Fruit fly (Drosophila melanogaster) whole organism, embryonic: Measurements from ENCODE around the gene Tango5.

Experiments
- Adf1 ChIP-seq: fragments of 200-800 bp; sonication (Bioruptor generic); IDR thresholded peaks from 2 replicates; pipeline ENCODE4 v1.3.6; 2022; ENCODE audit warnings: missing biosample characterization, missing genetic modification characterization
- Awh ChIP-seq: fragments of 200-800 bp; sonication (Bioruptor generic); IDR thresholded peaks from 2 replicates; pipeline ENCODE4, ENCODE4 v1.3.6; 2022; ENCODE audit warnings: missing biosample characterization, missing genetic modification characterization
- B-H1 ChIP-seq: fragments of 200-800 bp; sonication (Bioruptor generic); IDR thresholded peaks from 3 replicates; pipeline ENCODE4 v1.3.6; 2022; ENCODE audit warnings: missing biosample characterization, missing genetic modification characterization
- CG10147 ChIP-seq: fragments of 200-800 bp; sonication (Bioruptor generic); optimal IDR thresholded peaks from 2 replicates; lab custom pipeline; 2019; ENCODE audit warnings: missing biosample characterization, mild to moderate bottlenecking, missing genetic modification characterization, moderate library complexity
- CG11085 ChIP-seq: fragments of 200-800 bp; sonication (Bioruptor generic); IDR thresholded peaks from 2 replicates; pipeline ENCODE4 v1.3.6; 2022; ENCODE audit warnings: missing biosample characterization, missing genetic modification characterization
- CG11093 ChIP-seq: fragments of 200-800 bp; sonication (Bioruptor generic); IDR thresholded peaks from 3 replicates; pipeline ENCODE4 v1.3.6; 2022; ENCODE audit warnings: missing biosample characterization, missing genetic modification characterization
- CG11504 ChIP-seq: fragments of 200-800 bp; sonication (Bioruptor generic); optimal IDR thresholded peaks from 3 replicates; lab custom pipeline; 2019; ENCODE audit warnings: missing biosample characterization, mild to moderate bottlenecking, missing genetic modification characterization, moderate library complexity
- CG13287 ChIP-seq: fragments of 200-800 bp; sonication (Bioruptor generic); IDR thresholded peaks from 2 replicates; pipeline ENCODE4 v1.3.6; 2022; ENCODE audit warnings: missing biosample characterization, missing genetic modification characterization; ENCODE audit not compliant: partially characterized antibody
- CG13775 ChIP-seq: fragments of 200-800 bp; sonication (Bioruptor generic); optimal IDR thresholded peaks from 3 replicates; lab custom pipeline; 2017; ENCODE audit warnings: missing biosample characterization, mild to moderate bottlenecking, missing genetic modification characterization
- CG14014 ChIP-seq: fragments of 200-800 bp; sonication (Bioruptor generic); IDR thresholded peaks from 2 replicates; pipeline ENCODE4 v1.3.6; 2022; ENCODE audit warnings: missing biosample characterization, missing genetic modification characterization
- CG1603 ChIP-seq: fragments of 200-800 bp; sonication (Bioruptor generic); optimal IDR thresholded peaks from 2 replicates; lab custom pipeline; 2019; ENCODE audit warnings: missing biosample characterization, mild to moderate bottlenecking, missing genetic modification characterization, moderate library complexity
- CG1647 ChIP-seq: fragments of 200-800 bp; sonication (Bioruptor generic); optimal IDR thresholded peaks from 3 replicates; lab custom pipeline; 2016; ENCODE audit warnings: missing biosample characterization, missing genetic modification characterization
- CG16863 ChIP-seq: fragments of 200-800 bp; sonication (Bioruptor generic); optimal IDR thresholded peaks from 3 replicates; lab custom pipeline; 2016; ENCODE audit warnings: missing biosample characterization, missing genetic modification characterization
- CG17359 ChIP-seq: fragments of 200-800 bp; sonication (Bioruptor generic); optimal IDR thresholded peaks from 3 replicates; lab custom pipeline; 2018; ENCODE audit warnings: missing biosample characterization, mild to moderate bottlenecking, missing genetic modification characterization, moderate library complexity
- CG18262 ChIP-seq: fragments of 200-800 bp; optimal IDR thresholded peaks from 3 replicates; lab custom pipeline; 2019; ENCODE audit warnings: missing biosample characterization, mild to moderate bottlenecking, missing genetic modification characterization, moderate library complexity
- CG2712 ChIP-seq: fragments of 200-800 bp; optimal IDR thresholded peaks from 3 replicates; lab custom pipeline; 2019; ENCODE audit warnings: missing biosample characterization, mild to moderate bottlenecking, missing genetic modification characterization, moderate library complexity
- CG6254 ChIP-seq: fragments of 200-800 bp; sonication (Bioruptor generic); optimal IDR thresholded peaks from 3 replicates; lab custom pipeline; 2017; ENCODE audit warnings: mild to moderate bottlenecking, missing biosample characterization, missing genetic modification reagents, missing genetic modification characterization
- CG6683 ChIP-seq: fragments of 200-800 bp; sonication (Bioruptor generic); optimal IDR thresholded peaks from 2 replicates; lab custom pipeline; 2017; ENCODE audit warnings: missing biosample characterization, mild to moderate bottlenecking, missing genetic modification characterization, missing genetic modification reagents
- CG7271 ChIP-seq: fragments of 200-800 bp; sonication (Bioruptor generic); optimal IDR thresholded peaks from 2 replicates; lab custom pipeline; 2018; ENCODE audit warnings: missing biosample characterization, mild to moderate bottlenecking, missing genetic modification characterization, moderate library complexity
- CG7357 ChIP-seq: fragments of 200-800 bp; sonication (Bioruptor generic); IDR thresholded peaks from 3 replicates; pipeline ENCODE4 v1.3.6; 2022; ENCODE audit warnings: missing biosample characterization, missing genetic modification characterization
- CG8924 ChIP-seq: fragments of 200-800 bp; optimal IDR thresholded peaks from 3 replicates; lab custom pipeline; 2019; ENCODE audit warnings: missing biosample characterization, mild to moderate bottlenecking, missing genetic modification characterization, moderate library complexity
- Camta ChIP-seq: fragments of 200-800 bp; sonication (Bioruptor generic); optimal IDR thresholded peaks from 2 replicates; lab custom pipeline; 2016; ENCODE audit warnings: missing biosample characterization, missing genetic modification characterization
- Dbx ChIP-seq: fragments of 200-800 bp; sonication (Bioruptor generic); IDR thresholded peaks from 3 replicates; pipeline ENCODE4 v1.3.6; 2022; ENCODE audit warnings: missing biosample characterization, missing genetic modification characterization
- E2f2 ChIP-seq: fragments of 200-800 bp; sonication (Bioruptor generic); IDR thresholded peaks from 2 replicates; pipeline ENCODE4 v1.3.6; 2022; ENCODE audit warnings: missing biosample characterization, missing genetic modification characterization
- Eip74EF ChIP-seq, 2 experiments: fragments of 200-800 bp in 1 of 2; fragments of >200 bp in 1 of 2; sonication (Bioruptor generic) in 1 of 2; optimal IDR thresholded peaks; 2 replicates each; lab custom pipeline; 2017 to 2019; ENCODE audit warnings: missing biosample characterization in 2 of 2, missing genetic modification characterization in 2 of 2, mild to moderate bottlenecking in 1 of 2, moderate library complexity in 1 of 2
- HmgZ ChIP-seq: fragments of 200-800 bp; sonication (Bioruptor generic); optimal IDR thresholded peaks from 2 replicates; lab custom pipeline; 2018; ENCODE audit warnings: missing biosample characterization, mild to moderate bottlenecking, missing genetic modification characterization
- Hr39 ChIP-seq: fragments of >200 bp; optimal IDR thresholded peaks from 2 replicates; lab custom pipeline; 2017
- Lhr ChIP-seq: fragments of 200-800 bp; sonication (Bioruptor generic); optimal IDR thresholded peaks from 3 replicates; lab custom pipeline; 2017; ENCODE audit warnings: mild to moderate bottlenecking, missing biosample characterization, missing genetic modification reagents, missing genetic modification characterization
- Ravus ChIP-seq: fragments of 200-800 bp; sonication (Bioruptor generic); IDR thresholded peaks from 2 replicates; pipeline ENCODE4 v1.3.6; 2022; ENCODE audit warnings: missing biosample characterization, missing genetic modification characterization
- Six4 ChIP-seq: fragments of 200-800 bp; sonication (Bioruptor generic); optimal IDR thresholded peaks from 2 replicates; lab custom pipeline; 2016; ENCODE audit warnings: missing biosample characterization, missing genetic modification characterization
- Trl ChIP-seq, 3 experiments: fragments of >200 bp in 2 of 3; fragments of 200-800 bp in 1 of 3; sonication (Bioruptor generic) in 1 of 3; optimal IDR thresholded peaks; 2 replicates in 1 of 3; 3 replicates in 2 of 3; lab custom pipeline; 2016 to 2017; ENCODE audit warnings: missing biosample characterization in 1 of 3, missing genetic modification characterization in 1 of 3
- br ChIP-seq: fragments of >200 bp; optimal IDR thresholded peaks from 2 replicates; lab custom pipeline; 2017
- cas ChIP-seq: fragments of 200-800 bp; sonication (Bioruptor generic); IDR thresholded peaks from 2 replicates; pipeline ENCODE4 v1.3.6; 2022; ENCODE audit warnings: missing biosample characterization, missing genetic modification characterization
- crp ChIP-seq, 2 experiments: fragments of 200-800 bp; sonication (Bioruptor generic); optimal IDR thresholded peaks; 2 replicates in 1 of 2; 3 replicates in 1 of 2; lab custom pipeline; 2017; ENCODE audit warnings: missing biosample characterization in 2 of 2, missing genetic modification characterization in 2 of 2, mild to moderate bottlenecking in 1 of 2, moderate library complexity in 1 of 2
- dan ChIP-seq: fragments of 200-800 bp; sonication (Bioruptor generic); IDR thresholded peaks from 2 replicates; pipeline ENCODE4 v1.3.6; 2022; ENCODE audit warnings: missing biosample characterization, missing genetic modification characterization
- disco-r ChIP-seq: fragments of 200-800 bp; sonication (Bioruptor generic); optimal IDR thresholded peaks from 2 replicates; lab custom pipeline; 2016; ENCODE audit warnings: missing biosample characterization, missing genetic modification characterization
- dmrt11E ChIP-seq: fragments of 200-800 bp; sonication (Bioruptor generic); optimal IDR thresholded peaks from 3 replicates; lab custom pipeline; 2018; ENCODE audit warnings: missing biosample characterization, mild to moderate bottlenecking, missing genetic modification characterization, moderate library complexity
- ham ChIP-seq: fragments of 200-800 bp; sonication (Bioruptor generic); IDR thresholded peaks from 2 replicates; pipeline ENCODE4 v1.3.6; 2022; ENCODE audit warnings: missing biosample characterization, missing genetic modification characterization
- hbn ChIP-seq: fragments of 200-800 bp; sonication (Bioruptor generic); IDR thresholded peaks from 2 replicates; pipeline ENCODE4 v1.3.6; 2022; ENCODE audit warnings: missing biosample characterization, missing genetic modification characterization; ENCODE audit not compliant: partially characterized antibody
- jumu ChIP-seq: fragments of 200-800 bp; sonication (Bioruptor generic); optimal IDR thresholded peaks from 3 replicates; lab custom pipeline; 2016; ENCODE audit warnings: missing biosample characterization, missing genetic modification characterization
- kay ChIP-seq: fragments of 200-800 bp; sonication (Bioruptor generic); optimal IDR thresholded peaks from 2 replicates; lab custom pipeline; 2016; ENCODE audit warnings: missing biosample characterization, missing genetic modification characterization
- otp ChIP-seq: fragments of 200-800 bp; sonication (Bioruptor generic); IDR thresholded peaks from 3 replicates; pipeline ENCODE4, ENCODE4 v1.3.6; 2022; ENCODE audit warnings: missing biosample characterization, missing genetic modification characterization
- phol ChIP-seq: fragments of 200-800 bp; sonication (Bioruptor generic); optimal IDR thresholded peaks from 3 replicates; lab custom pipeline; 2018; ENCODE audit warnings: missing biosample characterization, mild to moderate bottlenecking, missing genetic modification characterization, moderate library complexity
- prd ChIP-seq, 3 experiments: fragments of >200 bp in 2 of 3; fragments of 200-800 bp in 1 of 3; sonication (Bioruptor generic) in 1 of 3; optimal IDR thresholded peaks in 2 of 3; IDR thresholded peaks in 1 of 3; 2 replicates in 2 of 3; 3 replicates in 1 of 3; pipeline versions ENCODE4 v1.3.6 to Lab custom; 2017 to 2022; ENCODE audit warnings: missing biosample characterization in 1 of 3, missing genetic modification characterization in 1 of 3
- ranshi ChIP-seq: fragments of 200-800 bp; sonication (Bioruptor generic); IDR thresholded peaks from 2 replicates; pipeline ENCODE4 v1.3.6; 2022; ENCODE audit warnings: missing biosample characterization, missing genetic modification characterization
- sens ChIP-seq: fragments of 200-800 bp; sonication (Bioruptor generic); peaks from one replicate; lab custom pipeline; 2016; ENCODE audit warnings: missing biosample characterization, missing genetic modification characterization
- sima ChIP-seq: fragments of 200-800 bp; sonication (Bioruptor generic); optimal IDR thresholded peaks from 2 replicates; lab custom pipeline; 2016; ENCODE audit warnings: missing biosample characterization, missing genetic modification characterization
- sqz ChIP-seq: fragments of 200-800 bp; sonication (Bioruptor generic); optimal IDR thresholded peaks from 3 replicates; lab custom pipeline; 2018; ENCODE audit warnings: missing biosample characterization, mild to moderate bottlenecking, missing genetic modification characterization
- toy ChIP-seq: fragments of 200-800 bp; sonication (Bioruptor generic); IDR thresholded peaks from 2 replicates; pipeline ENCODE4 v1.3.6; 2022; ENCODE audit warnings: missing biosample characterization, missing genetic modification characterization
- wor ChIP-seq: fragments of 200-800 bp; sonication (Bioruptor generic); IDR thresholded peaks from 2 replicates; pipeline ENCODE4 v1.3.6; 2022; ENCODE audit warnings: missing biosample characterization, missing genetic modification characterization
- zfh2 ChIP-seq: fragments of 200-800 bp; sonication (Bioruptor generic); optimal IDR thresholded peaks from 2 replicates; lab custom pipeline; 2016; ENCODE audit warnings: missing biosample characterization, missing genetic modification characterization

Gene Tango5

dm6 chrX:10740953-10741500 is 23.2 kb downstream of the Tango5 start (continued):
- TF ChIP-seq prd (optimal IDR thresholded peaks at IDR 0.05; lab: Kevin White, UChicago) (no peak), prd (GFP tag; IDR thresholded peaks at IDR 0.05; lab: Robert Waterston, UW) (0 out of 3 replicates have a peak, but pooled peaks have one; percentile 24), sima (GFP tag; lab: Kevin White, UChicago) (no peak), kay (no peak), dmrt11E (no peak), B-H1 (GFP tag; lab: Robert Waterston, UW) (no peak), Eip74EF (GFP tag; optimal IDR thresholded peaks at IDR 0.05; lab: Kevin White, UChicago) (peak in 1 of 2 experiments; percentile 30), CG11085 (GFP tag; lab: Robert Waterston, UW) (no peak), CG1647 (GFP tag; lab: Kevin White, UChicago) (no peak), CG11504 (peak; percentile 19), Dbx (GFP tag; lab: Robert Waterston, UW) (no peak), CG18262 (tag; lab: Kevin White, UChicago) (peak; percentile 76), Hr39 (no peak), zfh2 (GFP tag; lab: Kevin White, UChicago) (no peak), CG6254 (peak; percentile 2), dan (GFP tag; lab: Robert Waterston, UW) (no peak), CG10147 (no peak), E2f2 (no peak), Camta (GFP tag; lab: Kevin White, UChicago) (no peak), phol (tag; lab: Kevin White, UChicago) (peak; percentile 27), HmgZ (no peak), Ravus (GFP tag; lab: Robert Waterston, UW) (no peak), CG2712 (tag; lab: Kevin White, UChicago) (peak; percentile 74), CG16863 (GFP tag; lab: Kevin White, UChicago) (no peak), Trl (optimal IDR thresholded peaks at IDR 0.05; lab: Kevin White, UChicago) (no peak), Trl (GFP tag; optimal IDR thresholded peaks at IDR 0.05; lab: Kevin White, UChicago) (no peak), br (no peak), CG14014 (GFP tag; lab: Robert Waterston, UW) (no peak), CG17359 (tag; lab: Kevin White, UChicago) (no peak), sens (GFP tag; lab: Kevin White, UChicago) (peak; percentile 67), cas (GFP tag; lab: Robert Waterston, UW) (no peak), Awh (GFP tag; lab: Robert Waterston, UW) (no peak), CG6683 (GFP tag; lab: Kevin White, UChicago) (no peak), CG7271 (tag; lab: Kevin White, UChicago) (no peak), toy (GFP tag; lab: Robert Waterston, UW) (no peak), Lhr (GFP tag; lab: Kevin White, UChicago) (no peak), otp (GFP tag; lab: Robert Waterston, UW) (no peak), Six4 (GFP tag; lab: Kevin White, UChicago) (no peak), crp (GFP tag; optimal IDR thresholded peaks at IDR 0.05; lab: Kevin White, UChicago) (no peak), ham (GFP tag; lab: Robert Waterston, UW) (no peak), CG8924 (tag; lab: Kevin White, UChicago) (no peak), CG13287 (GFP tag; lab: Robert Waterston, UW) (no peak), hbn (no peak), disco-r (GFP tag; lab: Kevin White, UChicago) (no peak), jumu (GFP tag; lab: Kevin White, UChicago) (no peak), CG13775 (GFP tag; lab: Kevin White, UChicago) (no peak), wor (GFP tag; lab: Robert Waterston, UW) (no peak), CG11093 (GFP tag; lab: Robert Waterston, UW) (no peak), sqz (GFP tag; lab: Kevin White, UChicago) (no peak), Adf1 (GFP tag; lab: Robert Waterston, UW) (no peak), CG7357 (GFP tag; lab: Robert Waterston, UW) (0 out of 3 replicates have a peak, but pooled peaks have one; percentile 44), CG1603 (no peak), ranshi (no peak)
